Worm (Caenorhabditis elegans) whole organism, young adult: Measurements from ENCODE around the gene R09F10.5.

ENCODE experiments used
- F57C9.4 ChIP-seq: sonication (generic microtip); optimal IDR thresholded peaks from 2 replicates; lab custom pipeline; 2017; ENCODE audit warnings: mild to moderate bottlenecking, missing genetic modification characterization, missing compliant biosample characterization
- Y53F4B.3 ChIP-seq: fragments of 200-800 bp; sonication (Bioruptor generic); IDR thresholded peaks from 2 replicates; pipeline ENCODE4 v1.3.6; 2022; ENCODE audit warnings: missing genetic modification reagents, missing genetic modification characterization, missing compliant biosample characterization
- atf-7 ChIP-seq: sonication (generic microtip); optimal IDR thresholded peaks from 2 replicates; lab custom pipeline; 2017; ENCODE audit warnings: mild to moderate bottlenecking, missing genetic modification characterization, missing compliant biosample characterization
- dox-1 ChIP-seq: fragments of 200-800 bp; sonication (Bioruptor generic); IDR thresholded peaks from 2 replicates; pipeline ENCODE4 v1.3.6; 2022; ENCODE audit warnings: missing genetic modification reagents, missing genetic modification characterization, missing compliant biosample characterization
- dpff-1 ChIP-seq: sonication (generic microtip); optimal IDR thresholded peaks from 2 replicates; lab custom pipeline; 2017; ENCODE audit warnings: mild to moderate bottlenecking, missing genetic modification characterization, missing compliant biosample characterization
- dpl-1 ChIP-seq: fragments of 150-350 bp; optimal IDR thresholded peaks from 2 replicates; lab custom pipeline; 2014; ENCODE audit warnings: missing biosample characterization, missing genetic modification reagents, missing genetic modification characterization
- ets-4 ChIP-seq: fragments of 200-800 bp; sonication (Bioruptor generic); optimal IDR thresholded peaks from 2 replicates; lab custom pipeline; 2018; ENCODE audit warnings: mild to moderate bottlenecking, missing genetic modification characterization, missing compliant biosample characterization
- madf-3 ChIP-seq: fragments of 200-800 bp; sonication (Bioruptor generic); IDR thresholded peaks from 2 replicates; pipeline ENCODE4 v1.3.6; 2022; ENCODE audit warnings: missing genetic modification reagents, missing genetic modification characterization, missing compliant biosample characterization
- nhr-179 ChIP-seq: sonication (generic microtip); optimal IDR thresholded peaks from 2 replicates; lab custom pipeline; 2016; ENCODE audit warnings: mild to moderate bottlenecking, missing genetic modification characterization, missing compliant biosample characterization
- rec-8 ChIP-seq, 2 experiments: sonication (generic microtip); optimal IDR thresholded peaks; 2 replicates each; lab custom pipeline; 2016; ENCODE audit warnings: mild to moderate bottlenecking in 2 of 2, missing genetic modification characterization in 2 of 2, missing genetic modification reagents in 2 of 2, missing genotype in 2 of 2, missing biosample characterization in 1 of 2, missing compliant biosample characterization in 1 of 2, moderate library complexity in 1 of 2
- repo-1 ChIP-seq: sonication (generic microtip); optimal IDR thresholded peaks from 2 replicates; lab custom pipeline; 2017; ENCODE audit warnings: mild to moderate bottlenecking, missing genetic modification characterization, missing compliant biosample characterization
- sdz-38 ChIP-seq: sonication (generic microtip); optimal IDR thresholded peaks from 2 replicates; lab custom pipeline; 2016; ENCODE audit warnings: missing genotype, missing genetic modification characterization, missing compliant biosample characterization
- snpc-4 ChIP-seq, 5 experiments: fragments of 150-350 bp in 1 of 5; sonication (generic microtip) in 4 of 5; optimal IDR thresholded peaks; 2 replicates each; lab custom pipeline; 2014 to 2018; ENCODE audit warnings: missing genetic modification characterization in 5 of 5, missing biosample characterization in 3 of 5, antibody characterized with exemption in 2 of 5, mild to moderate bottlenecking in 2 of 5, missing compliant biosample characterization in 2 of 5, missing genotype in 2 of 5, moderate library complexity in 2 of 5, missing genetic modification reagents in 1 of 5

DNA sequence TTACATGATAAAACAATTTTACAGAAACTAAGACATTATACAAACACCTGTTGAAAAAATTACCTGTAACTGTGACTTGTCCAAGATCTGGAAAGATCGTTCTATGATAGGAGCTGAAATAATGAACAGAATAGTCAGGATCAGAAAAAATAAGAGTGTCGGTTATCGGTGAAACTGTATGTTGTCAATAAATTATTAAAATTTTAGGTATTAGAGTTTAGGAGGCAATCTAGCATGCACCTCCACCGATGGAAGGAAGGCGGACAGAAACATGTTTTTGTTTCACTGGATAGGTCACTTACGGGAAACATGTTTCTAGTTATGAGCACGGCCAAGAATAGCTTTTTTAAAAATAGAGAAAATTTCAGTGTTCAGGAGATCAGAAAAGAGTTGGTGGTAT, 7.9 kb downstream of the R09F10.5 start, which contains the start of gene ced-13:
- TF ChIP-seq dox-1 (GFP tag; lab: Robert Waterston, UW) = no peak
- TF ChIP-seq rec-8 (tag; optimal IDR thresholded peaks at IDR 0.05; lab: Kevin White, UChicago) = no peak
- TF ChIP-seq atf-7 (tag; lab: Kevin White, UChicago) = no peak
- no peak for TF ChIP-seq nhr-179 (tag; lab: Kevin White, UChicago)
- TF ChIP-seq sdz-38 (tag; lab: Kevin White, UChicago) = no peak
- no peak for TF ChIP-seq ets-4 (GFP tag; lab: Kevin White, UChicago)
- TF ChIP-seq dpff-1 (tag; lab: Kevin White, UChicago) = no peak
- no peak for TF ChIP-seq Y53F4B.3 (GFP tag; lab: Robert Waterston, UW)
- no peak for TF ChIP-seq dpl-1 (GFP tag; lab: Kevin White, UChicago)
- TF ChIP-seq F57C9.4 (tag; lab: Kevin White, UChicago) = no peak
- TF ChIP-seq repo-1 (tag; lab: Kevin White, UChicago) = no peak
- no peak for TF ChIP-seq madf-3
- no peak for TF ChIP-seq snpc-4 (GFP tag; optimal IDR thresholded peaks at IDR 0.05; lab: Kevin White, UChicago)
- no peak for TF ChIP-seq snpc-4 (tag; optimal IDR thresholded peaks at IDR 0.05; lab: Kevin White, UChicago)
